Worm (Caenorhabditis elegans) whole organism, L4/young adult: ENCODE data around the gene npax-2.

ENCODE experiments used
- W03F9.2 ChIP-seq: fragments of 150-350 bp; optimal IDR thresholded peaks from 2 replicates; lab custom pipeline; 2014; ENCODE audit warnings: missing biosample characterization, missing genetic modification characterization
- dao-5 ChIP-seq: sonication (generic microtip); optimal IDR thresholded peaks from 2 replicates; lab custom pipeline; 2016; ENCODE audit warnings: missing genotype, missing genetic modification characterization, moderate library complexity, missing compliant biosample characterization
- him-1 ChIP-seq: sonication (generic microtip); optimal IDR thresholded peaks from 2 replicates; lab custom pipeline; 2016; ENCODE audit warnings: missing genotype, missing genetic modification reagents, missing genetic modification characterization, missing compliant biosample characterization

Gene npax-2

DNA sequence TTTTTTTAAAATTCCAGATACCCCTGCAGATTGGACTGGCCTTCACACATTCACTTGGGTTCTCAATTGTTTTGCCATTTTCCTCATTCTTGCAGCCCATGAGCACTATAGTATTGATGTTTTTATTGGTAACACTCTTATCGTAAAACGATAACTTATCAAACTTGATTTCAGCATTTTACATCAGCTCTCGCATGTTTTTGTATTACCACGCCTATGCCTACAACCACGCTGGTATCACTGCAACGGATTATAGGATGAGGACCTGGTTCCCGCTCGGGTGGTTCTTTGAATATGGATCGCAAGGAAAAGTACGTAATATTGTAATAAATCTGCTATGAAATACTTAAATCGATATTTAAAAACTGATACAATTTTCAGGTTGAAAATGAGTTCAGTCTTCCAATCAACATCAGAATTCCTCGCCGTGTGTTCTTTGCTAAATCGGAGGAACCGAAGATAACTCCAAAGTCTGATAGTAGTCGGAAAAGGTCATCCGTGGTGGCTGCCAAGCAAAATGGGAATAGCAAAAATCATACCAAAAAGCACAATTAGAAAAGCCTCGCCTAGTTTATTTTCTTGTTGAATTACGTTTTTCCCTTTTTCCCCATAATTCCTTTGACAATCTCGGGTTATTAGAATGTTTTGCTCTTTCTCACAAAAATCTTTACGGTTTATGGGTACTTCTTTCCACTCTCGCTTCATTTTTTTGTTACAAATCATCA, 39.1 kb downstream of the npax-2 start:
- no peak for TF ChIP-seq dao-5 (tag; lab: Kevin White, UChicago)
- no peak for TF ChIP-seq him-1 (tag; lab: Kevin White, UChicago)
- TF ChIP-seq W03F9.2 (tag; lab: Kevin White, UChicago) = no peak

- TF ChIP-seq dao-5 (tag; lab: Kevin White, UChicago) (no peak), W03F9.2 (tag; lab: Kevin White, UChicago) (no peak), him-1 (tag; lab: Kevin White, UChicago) (no peak)
Observed at ce11 chrX:2108682-2109081, 41.2 kb downstream of the npax-2 start, which contains the start of gene F53B1.2. Gene F53B1.2 (plus strand): TSS chrX:2108982.

ce11 chrX:2108182-2108581, 41.7 kb downstream of the npax-2 start:
- TF ChIP-seq him-1 (tag; lab: Kevin White, UChicago) (no peak), dao-5 (tag; lab: Kevin White, UChicago) (no peak), W03F9.2 (tag; lab: Kevin White, UChicago) (no peak)

DNA sequence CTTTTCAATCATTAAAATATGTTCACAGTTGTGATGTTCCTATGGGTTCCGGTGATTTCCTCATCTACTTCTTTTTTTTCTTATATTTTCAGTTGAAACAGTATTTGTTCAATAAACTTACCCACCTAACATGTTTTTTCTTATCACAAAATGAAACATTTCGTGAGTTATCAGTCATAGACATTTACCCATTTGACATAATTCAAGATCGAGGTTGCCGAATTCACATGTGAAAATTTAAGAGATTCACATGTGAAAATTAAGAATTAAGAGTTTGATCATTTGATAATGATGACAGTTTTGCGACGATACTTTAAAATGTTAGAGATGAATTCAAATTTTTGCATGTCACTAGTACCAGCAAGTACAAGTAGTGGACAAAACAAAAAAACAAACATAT, 42.5 kb downstream of the npax-2 start:
- TF ChIP-seq dao-5 (tag; lab: Kevin White, UChicago) (no peak), him-1 (tag; lab: Kevin White, UChicago) (no peak), W03F9.2 (tag; lab: Kevin White, UChicago) (no peak)

DNA sequence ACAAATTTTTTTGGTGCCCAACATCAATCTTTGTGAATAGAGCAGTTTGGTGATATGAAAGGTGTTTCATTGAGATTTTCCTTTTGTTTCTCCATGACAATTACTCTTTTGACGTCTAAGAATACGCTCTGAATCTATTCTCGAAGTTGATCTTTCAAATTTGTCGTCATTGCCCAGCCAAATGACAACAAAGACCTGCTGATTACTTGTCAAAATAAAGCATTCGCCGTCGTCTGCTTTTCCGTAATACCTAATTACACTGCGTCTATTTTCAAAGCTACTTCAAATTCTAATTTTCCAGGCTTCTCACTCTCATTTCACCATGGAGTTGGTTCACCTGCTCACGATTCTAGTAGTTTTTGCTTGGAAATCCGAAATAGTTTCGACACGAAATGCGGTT, 44.6 kb downstream of the npax-2 start, which contains the start of gene F53B1.3:
TSS of gene F53B1.3 (plus strand) at position 301 of the 400 bp plus-strand sequence.
- TF ChIP-seq him-1 (tag; lab: Kevin White, UChicago) (no peak), dao-5 (tag; lab: Kevin White, UChicago) (no peak), W03F9.2 (tag; lab: Kevin White, UChicago) (no peak)

DNA sequence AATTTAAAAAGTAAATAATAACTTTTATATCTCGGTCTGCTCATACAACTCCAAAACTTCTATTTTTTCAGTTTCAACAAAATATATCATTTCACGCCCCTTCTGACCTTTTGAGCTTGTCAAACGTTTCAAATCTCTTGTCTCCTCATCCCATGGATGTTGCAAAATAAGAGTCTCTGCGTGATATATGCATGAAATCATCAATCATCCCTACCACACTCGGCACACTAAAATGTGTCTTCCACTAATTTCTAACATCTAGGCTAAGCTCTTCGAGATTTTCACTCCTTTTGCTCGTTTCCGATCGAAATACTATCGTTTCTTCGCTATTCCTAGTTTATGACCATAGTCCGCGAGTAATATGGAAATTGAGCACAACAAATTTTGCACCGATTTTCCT, 50.9 kb downstream of the npax-2 start:
- TF ChIP-seq dao-5 (tag; lab: Kevin White, UChicago) (no peak), W03F9.2 (tag; lab: Kevin White, UChicago) (no peak), him-1 (tag; lab: Kevin White, UChicago) (no peak)
